Fruit fly (Drosophila melanogaster) whole organism, wandering third instar larva: ENCODE data around the gene CG31948.

ENCODE experiments used
- Abd-B ChIP-seq: fragments of >200 bp; optimal IDR thresholded peaks from 2 replicates; lab custom pipeline; 2017; ENCODE audit warnings: missing biosample characterization, missing genetic modification characterization
- CG32264 ChIP-seq: fragments of 200-800 bp; sonication (Bioruptor generic); optimal IDR thresholded peaks from 2 replicates; lab custom pipeline; 2016; ENCODE audit warnings: missing biosample characterization, missing genetic modification characterization
- Dif ChIP-seq: fragments of 200-275, 200-300 bp; sonication (Bioruptor generic); optimal IDR thresholded peaks from 2 replicates; lab custom pipeline; 2018; ENCODE audit warnings: missing biosample characterization, missing genetic modification characterization; ENCODE audit not compliant: partially characterized antibody
- HLH106 ChIP-seq: fragments of 200-800 bp; optimal IDR thresholded peaks from 3 replicates; lab custom pipeline; 2019; ENCODE audit warnings: missing biosample characterization, mild to moderate bottlenecking, missing genetic modification characterization, moderate library complexity
- Hnf4 ChIP-seq: fragments of 200-800 bp; sonication (Bioruptor generic); optimal IDR thresholded peaks from 2 replicates; lab custom pipeline; 2016; ENCODE audit warnings: missing biosample characterization, mild to moderate bottlenecking, missing genetic modification characterization
- Hr83 ChIP-seq: fragments of 200-300 bp; sonication (Bioruptor generic); optimal IDR thresholded peaks from 2 replicates; lab custom pipeline; 2016; ENCODE audit warnings: missing biosample characterization, mild to moderate bottlenecking, missing genetic modification characterization, moderate library complexity; ENCODE audit not compliant: poor library complexity, severe bottlenecking
- Mio ChIP-seq: sonication (Bioruptor generic); optimal IDR thresholded peaks from 2 replicates; lab custom pipeline; 2016; ENCODE audit warnings: missing biosample characterization, missing genetic modification characterization
- OdsH ChIP-seq: fragments of 200-800 bp; sonication (Bioruptor generic); optimal IDR thresholded peaks from 2 replicates; lab custom pipeline; 2016; ENCODE audit warnings: missing biosample characterization, mild to moderate bottlenecking, missing genetic modification characterization
- Rel ChIP-seq, 2 experiments: fragments of 200-800 bp; sonication (Bioruptor generic) in 1 of 2; optimal IDR thresholded peaks; 2 replicates in 1 of 2; 3 replicates in 1 of 2; lab custom pipeline; 2016 to 2019; ENCODE audit warnings: mild to moderate bottlenecking in 2 of 2, missing biosample characterization in 2 of 2, missing genetic modification characterization in 2 of 2, moderate library complexity in 1 of 2
- Sp1 ChIP-seq: fragments of 200-800 bp; sonication (Bioruptor generic); optimal IDR thresholded peaks from 3 replicates; lab custom pipeline; 2019; ENCODE audit warnings: missing biosample characterization, mild to moderate bottlenecking, missing genetic modification characterization, moderate library complexity
- br ChIP-seq: fragments of 200-800 bp; sonication (Bioruptor generic); optimal IDR thresholded peaks from 2 replicates; lab custom pipeline; 2016; ENCODE audit warnings: missing biosample characterization, missing genetic modification characterization
- brk ChIP-seq: fragments of 200-800 bp; sonication (Bioruptor generic); optimal IDR thresholded peaks from 2 replicates; lab custom pipeline; 2016; ENCODE audit warnings: missing biosample characterization, mild to moderate bottlenecking, missing genetic modification characterization
- dl ChIP-seq, 2 experiments: fragments of 175-275, 200-275 bp in 1 of 2; fragments of 200-275 bp in 1 of 2; sonication (Bioruptor generic); optimal IDR thresholded peaks; lab custom pipeline; 2018; ENCODE audit warnings: mild to moderate bottlenecking in 2 of 2, missing biosample characterization in 2 of 2, missing genetic modification characterization in 2 of 2, moderate library complexity in 2 of 2; ENCODE audit not compliant: partially characterized antibody in 2 of 2, insufficient read depth in 1 of 2
- dmrt93B ChIP-seq: fragments of 200-800 bp; sonication (Bioruptor generic); optimal IDR thresholded peaks from 2 replicates; lab custom pipeline; 2018; ENCODE audit warnings: missing biosample characterization, mild to moderate bottlenecking, missing genetic modification characterization
- dsf ChIP-seq: sonication (Bioruptor generic); optimal IDR thresholded peaks from 2 replicates; lab custom pipeline; 2016; ENCODE audit warnings: missing biosample characterization, missing genetic modification characterization, borderline replicate concordance
- ey ChIP-seq: fragments of 200-800 bp; sonication (Bioruptor generic); optimal IDR thresholded peaks from 2 replicates; lab custom pipeline; 2016; ENCODE audit warnings: missing biosample characterization, missing genetic modification characterization
- foxo ChIP-seq, 2 experiments: fragments of 200-800 bp; sonication (Bioruptor generic); optimal IDR thresholded peaks; 2 replicates in 1 of 2; 3 replicates in 1 of 2; lab custom pipeline; 2016 to 2017; ENCODE audit warnings: missing biosample characterization in 2 of 2, missing genetic modification characterization in 2 of 2
- fru ChIP-seq: fragments of 200-800 bp; sonication (Bioruptor generic); optimal IDR thresholded peaks from 3 replicates; lab custom pipeline; 2016; ENCODE audit warnings: missing biosample characterization, mild to moderate bottlenecking, missing genetic modification characterization
- h ChIP-seq: fragments of 200-800 bp; sonication (Bioruptor generic); optimal IDR thresholded peaks from 3 replicates; lab custom pipeline; 2016; ENCODE audit warnings: missing biosample characterization, mild to moderate bottlenecking, missing genetic modification characterization
- psq ChIP-seq: fragments of 200-800 bp; sonication (Bioruptor generic); optimal IDR thresholded peaks from 3 replicates; lab custom pipeline; 2017; ENCODE audit warnings: missing biosample characterization, mild to moderate bottlenecking, missing genetic modification characterization, moderate library complexity
- rgr ChIP-seq: fragments of 200-800 bp; sonication (Bioruptor generic); optimal IDR thresholded peaks from 3 replicates; lab custom pipeline; 2016; ENCODE audit warnings: missing biosample characterization, mild to moderate bottlenecking, missing genetic modification characterization
- sage ChIP-seq: fragments of 200-800 bp; sonication (Bioruptor generic); optimal IDR thresholded peaks from 2 replicates; lab custom pipeline; 2016; ENCODE audit warnings: missing biosample characterization, mild to moderate bottlenecking, missing genetic modification characterization
- tai ChIP-seq: sonication (Bioruptor generic); optimal IDR thresholded peaks from 2 replicates; lab custom pipeline; 2016; ENCODE audit warnings: missing biosample characterization, missing genetic modification characterization
- usp ChIP-seq: fragments of >200 bp; optimal IDR thresholded peaks from 2 replicates; lab custom pipeline; 2017; ENCODE audit warnings: missing biosample characterization, missing genetic modification characterization

CG31948 gene

DNA sequence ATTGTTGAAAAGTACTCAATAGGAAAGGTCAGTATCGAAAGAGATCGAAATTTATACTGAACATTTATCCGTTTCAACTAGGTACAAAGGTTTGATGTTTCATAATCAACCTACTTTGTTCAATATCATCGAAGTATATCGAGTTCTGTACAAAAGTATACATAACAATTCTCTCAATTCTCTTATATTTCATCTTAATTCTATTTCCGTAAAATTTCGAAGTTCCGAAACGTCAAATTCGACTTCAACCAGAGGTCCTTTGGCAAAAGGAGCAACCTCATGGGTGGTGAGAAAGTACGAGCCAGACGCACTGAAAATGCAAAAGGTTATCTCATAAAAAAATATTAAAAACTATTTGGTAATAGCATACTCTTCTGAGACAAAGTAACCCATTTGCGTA, at the start of gene CG31948:
Gene CG31948, minus strand, starts transcription at position 101 of the 400 bp plus-strand sequence.
- TF ChIP-seq HLH106 (tag; lab: Kevin White, UChicago) (no peak), dl (GFP tag; optimal IDR thresholded peaks at IDR 0.05; lab: Kevin White, UChicago; ENCODE audit: insufficient read depth in 1 of 2, partially characterized antibody in 2 of 2) (no peak), OdsH (GFP tag; lab: Kevin White, UChicago) (no peak), sage (GFP tag; lab: Kevin White, UChicago) (no peak), Mio (no peak)

DNA sequence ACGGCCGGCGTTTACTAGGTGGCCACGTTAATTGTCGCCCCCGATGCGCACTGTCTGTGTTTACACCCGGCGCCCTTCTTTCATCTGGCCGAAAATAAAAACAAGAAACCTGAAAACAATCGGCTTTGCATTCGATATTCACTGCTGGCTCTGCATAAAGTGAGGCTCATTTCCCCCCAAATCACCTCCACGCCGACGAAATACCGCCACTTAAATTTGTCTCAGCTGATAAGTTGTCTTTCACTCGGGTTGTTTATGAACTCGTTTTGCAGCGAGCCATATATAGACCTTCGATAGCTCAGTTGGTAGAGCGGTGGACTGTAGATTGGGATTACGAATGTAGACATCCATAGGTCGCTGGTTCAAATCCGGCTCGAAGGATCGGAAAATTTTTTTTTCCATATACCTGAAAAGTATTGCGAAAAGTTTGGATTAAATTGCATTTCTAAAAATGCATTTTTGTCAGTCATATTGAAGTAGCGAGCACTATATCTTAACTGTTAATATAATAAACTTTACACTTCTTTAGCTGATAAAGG, 45.9 kb upstream of the CG31948 start:
- no peak for TF ChIP-seq Rel (GFP tag; optimal IDR thresholded peaks at IDR 0.05; lab: Kevin White, UChicago)
- no peak for TF ChIP-seq Rel (tag; optimal IDR thresholded peaks at IDR 0.05; lab: Kevin White, UChicago)
- no peak for TF ChIP-seq Abd-B (GFP tag; lab: Kevin White, UChicago)
- no peak for TF ChIP-seq dmrt93B (GFP tag; lab: Kevin White, UChicago)

DNA sequence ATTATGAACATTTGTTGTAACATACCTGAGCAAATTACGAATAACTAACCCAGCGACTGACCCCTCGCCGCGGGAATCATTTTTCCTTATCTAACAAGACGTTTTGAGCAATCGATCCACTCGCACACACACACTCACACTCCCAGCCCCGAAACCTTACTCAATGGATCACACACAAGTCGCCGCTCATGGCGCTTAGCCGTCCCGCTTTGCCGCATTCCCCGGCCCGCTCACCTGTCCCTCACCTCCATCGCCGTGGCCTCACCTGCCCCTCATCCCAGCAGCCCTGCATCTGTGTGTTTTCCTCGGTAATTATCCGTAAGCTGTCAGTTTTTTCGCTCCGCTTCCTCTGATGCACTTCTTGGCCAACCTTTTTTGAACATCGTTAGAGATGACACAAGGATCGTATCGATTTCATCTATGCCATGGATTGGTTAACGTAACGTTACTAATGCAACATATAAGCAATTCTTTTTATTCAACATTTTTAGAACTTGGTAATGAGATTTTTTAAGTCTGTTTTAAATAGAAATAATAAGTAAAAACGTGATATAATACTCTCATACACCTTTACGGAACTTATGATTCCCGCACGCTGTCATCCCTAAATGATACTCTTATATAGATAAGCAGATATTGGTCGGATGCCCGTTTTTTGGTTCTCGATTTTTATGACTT, 44.9 kb upstream of the CG31948 start:
- TF ChIP-seq ey (GFP tag; lab: Kevin White, UChicago) (peak; percentile 6), tai (GFP tag; lab: Kevin White, UChicago) (no peak), fru (GFP tag; lab: Kevin White, UChicago) (peak; percentile 1), foxo (GFP tag; optimal IDR thresholded peaks at IDR 0.05; lab: Kevin White, UChicago) (peak in 1 of 2 experiments; percentile 20)

DNA sequence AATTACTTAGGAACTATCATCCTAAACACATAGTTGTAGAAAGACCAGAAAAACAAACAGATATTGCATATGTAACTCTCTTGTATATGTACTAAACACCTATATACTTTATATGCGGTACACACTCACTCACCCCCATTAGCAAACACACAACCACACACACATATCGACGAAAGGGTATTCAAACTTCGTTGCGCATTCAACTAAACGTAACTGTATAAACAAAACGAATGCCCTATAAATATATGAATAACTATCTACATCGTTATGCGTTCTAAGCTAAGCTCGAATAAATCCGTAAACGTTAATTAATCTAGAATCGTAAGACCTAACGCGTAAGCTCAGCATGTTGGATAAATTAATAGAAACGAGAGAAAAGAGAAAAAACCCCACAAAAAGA, 42.7 kb upstream of the CG31948 start:
- TF ChIP-seq Sp1 (GFP tag; lab: Kevin White, UChicago) (no peak), Hnf4 (GFP tag; lab: Kevin White, UChicago) (no peak), usp (GFP tag; lab: Kevin White, UChicago) (no peak), CG32264 (GFP tag; lab: Kevin White, UChicago) (no peak), dmrt93B (GFP tag; lab: Kevin White, UChicago) (no peak)

DNA sequence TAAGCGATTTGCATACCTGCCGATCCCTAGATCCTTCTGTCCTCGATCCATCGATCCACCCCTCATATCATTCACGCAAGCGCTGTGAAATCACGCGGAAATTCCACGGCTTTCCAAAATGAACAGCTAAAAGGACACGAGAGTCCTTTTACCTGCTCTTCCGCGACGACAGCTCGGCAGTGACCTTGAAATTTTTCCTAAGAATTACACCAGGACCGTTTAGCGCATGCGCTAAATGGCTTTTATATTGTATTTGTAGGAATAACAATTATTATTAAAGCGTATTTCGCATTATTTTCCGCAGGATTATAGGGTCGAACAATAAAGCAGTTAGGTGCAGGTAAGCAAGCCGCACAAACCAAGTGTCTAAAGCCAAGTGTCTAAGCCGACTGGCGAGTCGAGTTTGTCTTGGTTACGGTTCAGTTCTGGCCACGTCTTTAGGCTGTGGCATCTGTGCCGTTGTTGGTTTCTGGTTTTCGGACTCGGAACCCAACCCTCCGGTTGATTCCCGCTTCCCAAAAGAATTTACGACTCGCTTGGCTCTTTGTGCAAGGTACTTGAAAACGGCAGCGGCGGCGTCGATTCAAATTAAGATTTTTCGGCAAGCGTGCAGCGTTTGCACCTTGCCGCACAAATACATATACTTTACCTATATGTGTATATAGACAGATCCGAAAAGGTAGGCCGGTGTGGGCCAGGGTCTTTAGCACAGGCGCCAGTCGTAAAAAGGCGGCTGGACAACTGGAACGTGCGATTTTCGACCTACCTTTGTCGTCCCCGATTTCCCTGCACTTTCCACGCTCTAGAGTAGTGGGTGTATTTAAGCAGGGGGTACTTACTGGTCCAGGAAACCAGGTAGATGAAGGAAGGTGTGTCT, 40.2 kb upstream of the CG31948 start:
- no peak for TF ChIP-seq fru (GFP tag; lab: Kevin White, UChicago)
- no peak for TF ChIP-seq ey (GFP tag; lab: Kevin White, UChicago)
- no peak for TF ChIP-seq h (GFP tag; lab: Kevin White, UChicago)
- TF ChIP-seq psq = no peak
- no peak for TF ChIP-seq Dif (GFP tag; lab: Kevin White, UChicago)
- no peak for TF ChIP-seq dsf (GFP tag; lab: Kevin White, UChicago)
- TF ChIP-seq Mio = no peak
- no peak for TF ChIP-seq Hr83 (GFP tag; lab: Kevin White, UChicago)
- TF ChIP-seq brk (GFP tag; lab: Kevin White, UChicago) = no peak
- TF ChIP-seq br (GFP tag; lab: Kevin White, UChicago) = no peak
- no peak for TF ChIP-seq Sp1 (GFP tag; lab: Kevin White, UChicago)
- no peak for TF ChIP-seq dmrt93B (GFP tag; lab: Kevin White, UChicago)
- no peak for TF ChIP-seq rgr (GFP tag; lab: Kevin White, UChicago)
- no peak for TF ChIP-seq tai (GFP tag; lab: Kevin White, UChicago)
- no peak for TF ChIP-seq OdsH (GFP tag; lab: Kevin White, UChicago)

DNA sequence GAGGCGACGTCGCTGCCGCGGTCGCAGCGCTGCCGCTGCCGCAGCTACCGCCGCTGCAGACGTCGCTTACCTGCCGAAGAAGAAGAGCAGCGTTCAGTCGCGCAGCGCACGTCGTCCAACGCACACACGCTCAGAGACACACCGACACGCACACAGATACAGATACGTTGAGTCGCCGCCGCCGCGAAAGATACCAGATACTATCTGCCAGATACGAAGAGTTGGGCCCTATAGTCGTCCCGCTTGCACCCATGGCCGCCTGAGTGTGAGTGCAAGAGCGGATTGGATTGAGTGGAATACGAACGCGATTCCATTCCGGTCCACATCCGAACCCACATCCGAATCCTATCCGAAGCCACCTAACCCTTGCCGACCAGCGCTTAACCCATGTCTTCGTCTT, 38.1 kb upstream of the CG31948 start:
- TF ChIP-seq dl (GFP tag; optimal IDR thresholded peaks at IDR 0.05; lab: Kevin White, UChicago; ENCODE audit: insufficient read depth in 1 of 2, partially characterized antibody in 2 of 2) = peak in 1 of 2 experiments; percentile 47
- TF ChIP-seq Dif (GFP tag; lab: Kevin White, UChicago) = no peak
- no peak for TF ChIP-seq rgr (GFP tag; lab: Kevin White, UChicago)
